Worm (Caenorhabditis elegans) whole organism, L4/young adult: ENCODE results near the gene xbx-1.
"Not testable (repeated sequence)": the region's sequence is repeated elsewhere in the genome, so short reads cannot be mapped to it uniquely, and the experiment has no call there.

Source experiments
- W03F9.2 ChIP-seq: fragments of 150-350 bp; optimal IDR thresholded peaks from 2 replicates; lab custom pipeline; 2014; ENCODE audit warnings: missing biosample characterization, missing genetic modification characterization
- dao-5 ChIP-seq: sonication (generic microtip); optimal IDR thresholded peaks from 2 replicates; lab custom pipeline; 2016; ENCODE audit warnings: missing genotype, missing genetic modification characterization, moderate library complexity, missing compliant biosample characterization
- him-1 ChIP-seq: sonication (generic microtip); optimal IDR thresholded peaks from 2 replicates; lab custom pipeline; 2016; ENCODE audit warnings: missing genotype, missing genetic modification reagents, missing genetic modification characterization, missing compliant biosample characterization

The xbx-1 gene

DNA sequence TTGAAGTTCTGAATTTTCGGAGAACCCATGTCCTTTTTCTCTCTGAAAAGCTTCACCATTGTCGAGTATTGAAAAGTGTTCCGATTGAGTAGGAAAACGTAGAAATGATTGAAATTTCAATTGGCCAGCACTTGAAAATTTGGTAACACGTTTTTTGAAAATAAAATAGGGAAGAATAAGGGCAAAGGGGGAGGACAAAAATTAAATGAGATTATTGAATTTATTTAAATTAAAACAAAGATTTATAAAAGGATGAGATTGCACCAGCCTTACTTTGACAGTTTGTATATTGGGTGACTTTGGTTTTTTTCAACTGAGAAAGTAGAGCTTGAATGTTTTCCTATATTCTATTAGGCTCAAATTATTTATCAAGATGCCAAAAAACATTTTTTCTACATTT is 34.1 kb downstream of the xbx-1 start, which contains the start of gene obr-2:
Gene obr-2 (minus strand): TSS at position 101 of the 400 bp plus-strand sequence.
- TF ChIP-seq him-1 (tag; lab: Kevin White, UChicago) (no peak), W03F9.2 (no peak), dao-5 (no peak)

DNA sequence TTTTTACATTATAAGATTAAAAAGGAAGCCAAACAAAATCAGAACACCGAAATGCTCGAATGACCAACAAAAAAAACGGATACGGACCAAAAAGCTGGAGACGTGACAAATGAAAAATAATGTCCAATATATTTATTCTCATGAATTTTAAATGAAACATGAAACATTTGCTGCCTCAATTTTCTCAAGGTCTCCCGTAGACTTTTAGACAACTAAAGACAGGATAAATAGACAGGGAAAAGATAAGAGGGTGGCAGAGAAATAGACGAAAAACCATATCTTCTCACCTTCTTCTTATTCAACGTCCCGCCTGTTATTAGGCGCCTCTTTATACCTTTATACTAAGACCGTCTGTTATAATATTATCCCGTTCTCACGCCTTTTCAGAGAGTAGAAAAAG is 35.8 kb downstream of the xbx-1 start:
- TF ChIP-seq dao-5: no peak
- no peak for TF ChIP-seq him-1 (tag; lab: Kevin White, UChicago)
- TF ChIP-seq W03F9.2: no peak

- no peak for TF ChIP-seq him-1 (tag; lab: Kevin White, UChicago)
- no peak for TF ChIP-seq dao-5
- TF ChIP-seq W03F9.2: no peak
These were observed 36.9 kb downstream of the xbx-1 start for ce11 chrV:15016795-15017429.

- TF ChIP-seq W03F9.2 (no peak), him-1 (tag; lab: Kevin White, UChicago) (no peak)
These were observed 40.2 kb downstream of the xbx-1 start, which contains the start of gene F14H8.2 for ce11 chrV:15020229-15020628. TSS of gene F14H8.2 (minus strand) at chrV:15020329.

DNA sequence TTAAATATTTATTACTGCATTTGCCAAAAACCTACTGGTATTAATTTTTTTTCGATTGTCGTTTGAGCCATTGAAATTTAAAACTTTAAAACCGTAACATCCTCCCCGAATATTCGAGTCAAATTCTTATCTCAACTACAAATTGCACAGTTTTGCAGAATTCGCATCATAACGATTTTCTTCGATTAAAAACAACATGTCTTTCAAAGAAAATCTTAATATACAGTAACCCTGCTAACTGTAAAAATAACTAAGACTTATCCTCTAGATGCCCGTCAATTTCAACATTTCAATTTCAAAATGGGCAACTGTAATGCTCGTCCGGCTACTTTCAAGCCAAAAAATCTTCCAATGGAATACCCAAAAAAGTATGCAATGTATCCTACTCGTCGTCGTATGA is 40.7 kb downstream of the xbx-1 start, which contains the start of gene F14H8.5:
Gene F14H8.5 (plus strand): TSS at position 301 of the 400 bp plus-strand sequence.
- TF ChIP-seq dao-5 (no peak), W03F9.2 (no peak), him-1 (tag; lab: Kevin White, UChicago) (no peak)

ce11 chrV:15023544-15023943 is 43.5 kb downstream of the xbx-1 start, which contains the start of gene F14H8.4:
TSS of gene F14H8.4 (plus strand) at chrV:15023844.
- TF ChIP-seq W03F9.2: no peak

DNA sequence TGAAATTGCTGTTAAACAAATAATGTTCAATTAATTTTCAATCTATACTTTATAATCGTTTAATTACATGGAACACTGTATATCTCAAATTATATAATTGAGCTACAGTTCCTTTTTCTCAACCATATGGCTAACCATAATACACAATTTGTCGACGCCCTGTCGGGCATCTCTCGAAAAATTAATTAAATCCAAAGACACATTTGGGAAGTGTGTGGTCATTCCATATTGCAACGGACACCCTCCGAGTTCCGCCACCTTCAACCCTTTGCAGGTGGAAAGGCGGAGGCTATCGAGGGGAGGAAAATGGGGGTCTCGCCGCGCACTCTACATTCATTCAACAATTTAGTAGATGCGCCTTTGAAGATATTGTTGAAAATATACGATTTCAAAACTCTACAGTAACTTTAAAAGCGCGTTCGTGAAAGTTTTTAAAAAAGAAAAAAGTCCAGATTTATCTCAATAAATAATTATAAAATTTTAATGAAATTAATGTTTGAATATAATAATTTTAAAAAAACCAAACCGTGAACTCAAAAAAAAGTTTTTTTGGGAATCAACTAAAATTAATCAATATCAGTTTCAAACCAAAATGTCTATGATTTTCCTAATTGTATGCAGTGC is 49.0 kb downstream of the xbx-1 start, which contains the start of gene F14H8.8:
Gene F14H8.8 (plus strand): TSS at position 574 of the 624 bp plus-strand sequence.
- no peak for TF ChIP-seq dao-5
- no peak for TF ChIP-seq W03F9.2
- TF ChIP-seq him-1 (tag; lab: Kevin White, UChicago): no peak

ce11 chrV:15031373-15031772 is 51.3 kb downstream of the xbx-1 start, which contains the start of gene cng-1:
TSS of gene cng-1 (minus strand) at chrV:15031473.
- not testable (repeated sequence) for TF ChIP-seq dao-5; W03F9.2; him-1 (tag; lab: Kevin White, UChicago)
